Fruit fly (Drosophila melanogaster) whole organism, embryonic: ENCODE measurements around the gene Nxf3.
A peak's percentile ranks its signal among the peaks of the same experiment; 100 is the strongest.

ENCODE experiments used
- Antp ChIP-seq: fragments of 200-800 bp; sonication (Bioruptor generic); optimal IDR thresholded peaks from 3 replicates; lab custom pipeline; 2016; ENCODE audit warnings: missing biosample characterization, missing genetic modification characterization
- Asciz ChIP-seq: fragments of 200-800 bp; sonication (Bioruptor generic); optimal IDR thresholded peaks from 2 replicates; lab custom pipeline; 2017; ENCODE audit warnings: missing biosample characterization, mild to moderate bottlenecking, missing genetic modification characterization, missing genetic modification reagents
- Bteb2 ChIP-seq: fragments of 200-800 bp; sonication (Bioruptor generic); optimal IDR thresholded peaks from 2 replicates; lab custom pipeline; 2016; ENCODE audit warnings: missing biosample characterization, missing genetic modification characterization
- CG1024 ChIP-seq: fragments of 200-800 bp; sonication (Bioruptor generic); IDR thresholded peaks from 2 replicates; pipeline ENCODE4 v1.3.6; 2022; ENCODE audit warnings: missing biosample characterization, missing genetic modification characterization
- CG12942 ChIP-seq: fragments of 200-800 bp; sonication (Bioruptor generic); optimal IDR thresholded peaks from 3 replicates; lab custom pipeline; 2016; ENCODE audit warnings: missing biosample characterization, missing genetic modification characterization
- CG13624 ChIP-seq: fragments of 200-800 bp; sonication (Bioruptor generic); optimal IDR thresholded peaks from 2 replicates; lab custom pipeline; 2016; ENCODE audit warnings: missing biosample characterization, missing genetic modification characterization
- CG14667 ChIP-seq: fragments of 200-800 bp; sonication (Bioruptor generic); IDR thresholded peaks from 2 replicates; pipeline ENCODE4 v1.3.6; 2022; ENCODE audit warnings: missing biosample characterization, missing genetic modification characterization
- CG18262 ChIP-seq: fragments of 200-800 bp; optimal IDR thresholded peaks from 3 replicates; lab custom pipeline; 2019; ENCODE audit warnings: missing biosample characterization, mild to moderate bottlenecking, missing genetic modification characterization, moderate library complexity
- CG33213 ChIP-seq: fragments of 200-800 bp; sonication (Bioruptor generic); optimal IDR thresholded peaks from 3 replicates; lab custom pipeline; 2016; ENCODE audit warnings: missing biosample characterization, missing genetic modification characterization
- CG34224 ChIP-seq: fragments of 200-800 bp; sonication (Bioruptor generic); IDR thresholded peaks from 3 replicates; pipeline ENCODE4 v1.3.6; 2022; ENCODE audit warnings: missing biosample characterization, missing genetic modification characterization; ENCODE audit not compliant: partially characterized antibody
- CG4360 ChIP-seq: fragments of 200-800 bp; sonication (Bioruptor generic); IDR thresholded peaks from 2 replicates; pipeline ENCODE4 v1.3.6; 2022; ENCODE audit warnings: missing biosample characterization, missing genetic modification characterization
- CG7556 ChIP-seq: fragments of 200-800 bp; sonication (Bioruptor generic); optimal IDR thresholded peaks from 2 replicates; lab custom pipeline; 2017; ENCODE audit warnings: missing biosample characterization, mild to moderate bottlenecking, missing genetic modification characterization
- CG9215 ChIP-seq: fragments of 200-800 bp; sonication (Bioruptor generic); IDR thresholded peaks from 2 replicates; pipeline ENCODE4 v1.3.6; 2022; ENCODE audit warnings: missing biosample characterization, missing genetic modification characterization
- CG9932 ChIP-seq: fragments of 200-800 bp; sonication (Bioruptor generic); IDR thresholded peaks from 2 replicates; pipeline ENCODE4 v1.3.6; 2022; ENCODE audit warnings: missing biosample characterization, missing genetic modification characterization
- Dek ChIP-seq: fragments of 200-800 bp; sonication (Bioruptor generic); optimal IDR thresholded peaks from 3 replicates; lab custom pipeline; 2019; ENCODE audit warnings: missing biosample characterization, mild to moderate bottlenecking, missing genetic modification characterization, moderate library complexity
- Dref ChIP-seq: fragments of 200-800 bp; sonication (Bioruptor generic); IDR thresholded peaks from 2 replicates; pipeline ENCODE4 v1.3.6; 2022; ENCODE audit warnings: missing biosample characterization, missing genetic modification characterization
- Drgx ChIP-seq: fragments of 200-800 bp; sonication (Bioruptor generic); IDR thresholded peaks from 2 replicates; pipeline ENCODE4 v1.3.6; 2022; ENCODE audit warnings: missing biosample characterization, missing genetic modification characterization
- HLH4C ChIP-seq: fragments of 200-800 bp; sonication (Bioruptor generic); IDR thresholded peaks from 3 replicates; pipeline ENCODE4 v1.3.6; 2022; ENCODE audit warnings: missing biosample characterization, missing genetic modification characterization; ENCODE audit not compliant: partially characterized antibody
- Hr3 ChIP-seq: fragments of 200-800 bp; sonication (Bioruptor generic); optimal IDR thresholded peaks from 3 replicates; lab custom pipeline; 2016; ENCODE audit warnings: missing biosample characterization, missing genetic modification characterization
- MBD-R2 ChIP-seq: fragments of 200-800 bp; sonication (Bioruptor generic); IDR thresholded peaks from 2 replicates; pipeline ENCODE4 v1.3.6; 2022; ENCODE audit warnings: missing biosample characterization, missing genetic modification characterization
- NfI ChIP-seq: fragments of 200-800 bp; sonication (Bioruptor generic); optimal IDR thresholded peaks from 3 replicates; lab custom pipeline; 2018; ENCODE audit warnings: missing biosample characterization, mild to moderate bottlenecking, missing genetic modification characterization, moderate library complexity
- Opbp ChIP-seq: fragments of 200-800 bp; sonication (Bioruptor generic); IDR thresholded peaks from 3 replicates; pipeline ENCODE4 v1.3.6; 2022; ENCODE audit warnings: missing biosample characterization, missing genetic modification characterization; ENCODE audit not compliant: partially characterized antibody
- Pdp1 ChIP-seq, 2 experiments: fragments of 200-800 bp; sonication (Bioruptor generic); optimal IDR thresholded peaks; 3 replicates each; lab custom pipeline; 2016; ENCODE audit warnings: missing biosample characterization in 2 of 2, missing genetic modification characterization in 2 of 2, mild to moderate bottlenecking in 1 of 2, moderate library complexity in 1 of 2
- Rfx ChIP-seq: fragments of 200-800 bp; sonication (Bioruptor generic); IDR thresholded peaks from 2 replicates; pipeline ENCODE4 v1.3.6; 2022; ENCODE audit warnings: missing biosample characterization, missing genetic modification characterization
- Rx ChIP-seq: fragments of 200-800 bp; sonication (Bioruptor generic); IDR thresholded peaks from 2 replicates; pipeline ENCODE4 v1.3.6; 2022; ENCODE audit warnings: missing biosample characterization, missing genetic modification characterization
- Spps ChIP-seq: fragments of 200-800 bp; sonication (Bioruptor generic); optimal IDR thresholded peaks from 2 replicates; lab custom pipeline; 2018; ENCODE audit warnings: missing biosample characterization, mild to moderate bottlenecking, missing genetic modification characterization
- Sry-β ChIP-seq: fragments of 200-800 bp; sonication (Bioruptor generic); optimal IDR thresholded peaks from 2 replicates; lab custom pipeline; 2018; ENCODE audit warnings: missing biosample characterization, mild to moderate bottlenecking, missing genetic modification characterization, moderate library complexity
- Sry-δ ChIP-seq: fragments of 200-800 bp; sonication (Bioruptor generic); optimal IDR thresholded peaks from 2 replicates; lab custom pipeline; 2016; ENCODE audit warnings: missing biosample characterization, missing genetic modification characterization
- Usf ChIP-seq: fragments of 200-800 bp; sonication (Bioruptor generic); optimal IDR thresholded peaks from 2 replicates; lab custom pipeline; 2017; ENCODE audit warnings: missing genotype, missing biosample characterization, missing genetic modification characterization
- Xbp1 ChIP-seq: fragments of 200-800 bp; sonication (Bioruptor generic); optimal IDR thresholded peaks from 3 replicates; lab custom pipeline; 2016; ENCODE audit warnings: missing biosample characterization, mild to moderate bottlenecking, missing genetic modification characterization
- ac ChIP-seq: fragments of 200-800 bp; sonication (Bioruptor generic); optimal IDR thresholded peaks from 3 replicates; lab custom pipeline; 2017; ENCODE audit warnings: missing biosample characterization, mild to moderate bottlenecking, missing genetic modification characterization
- ato ChIP-seq: fragments of 200-800 bp; sonication (Bioruptor generic); IDR thresholded peaks from 2 replicates; pipeline ENCODE4 v1.3.6; 2022; ENCODE audit warnings: missing biosample characterization, missing genetic modification characterization; ENCODE audit not compliant: partially characterized antibody
- bab2 ChIP-seq: fragments of 200-800 bp; sonication (Bioruptor generic); optimal IDR thresholded peaks from 2 replicates; lab custom pipeline; 2016; ENCODE audit warnings: missing biosample characterization, missing genetic modification characterization
- chinmo ChIP-seq: fragments of 200-800 bp; sonication (Bioruptor generic); IDR thresholded peaks from 4 replicates; pipeline ENCODE4 v1.3.6; 2022; ENCODE audit warnings: missing biosample characterization, missing genetic modification characterization; ENCODE audit not compliant: partially characterized antibody
- disco-r ChIP-seq: fragments of 200-800 bp; sonication (Bioruptor generic); optimal IDR thresholded peaks from 2 replicates; lab custom pipeline; 2016; ENCODE audit warnings: missing biosample characterization, missing genetic modification characterization
- dmrt11E ChIP-seq: fragments of 200-800 bp; sonication (Bioruptor generic); optimal IDR thresholded peaks from 3 replicates; lab custom pipeline; 2018; ENCODE audit warnings: missing biosample characterization, mild to moderate bottlenecking, missing genetic modification characterization, moderate library complexity
- eyg ChIP-seq: fragments of 200-800 bp; sonication (Bioruptor generic); optimal IDR thresholded peaks from 3 replicates; lab custom pipeline; 2016; ENCODE audit warnings: missing biosample characterization, missing genetic modification characterization
- hbn ChIP-seq: fragments of 200-800 bp; sonication (Bioruptor generic); IDR thresholded peaks from 2 replicates; pipeline ENCODE4 v1.3.6; 2022; ENCODE audit warnings: missing biosample characterization, missing genetic modification characterization; ENCODE audit not compliant: partially characterized antibody
- ken ChIP-seq: fragments of 200-800 bp; sonication (Bioruptor generic); IDR thresholded peaks from 3 replicates; pipeline ENCODE4 v1.3.6; 2022; ENCODE audit warnings: missing biosample characterization, missing genetic modification characterization
- lola ChIP-seq, 3 experiments: fragments of >200 bp in 2 of 3; fragments of 200-800 bp in 1 of 3; sonication (Bioruptor generic) in 1 of 3; optimal IDR thresholded peaks; 2 replicates each; lab custom pipeline; 2017 to 2019; ENCODE audit warnings: missing biosample characterization in 3 of 3, missing genetic modification characterization in 3 of 3, mild to moderate bottlenecking in 1 of 3, moderate library complexity in 1 of 3
- phol ChIP-seq: fragments of 200-800 bp; sonication (Bioruptor generic); optimal IDR thresholded peaks from 3 replicates; lab custom pipeline; 2018; ENCODE audit warnings: missing biosample characterization, mild to moderate bottlenecking, missing genetic modification characterization, moderate library complexity
- pum ChIP-seq: fragments of 200-800 bp; sonication (Bioruptor generic); optimal IDR thresholded peaks from 2 replicates; lab custom pipeline; 2016; ENCODE audit warnings: missing biosample characterization, missing genetic modification characterization
- pzg ChIP-seq: fragments of 200-800 bp; sonication (Bioruptor generic); optimal IDR thresholded peaks from 3 replicates; lab custom pipeline; 2018; ENCODE audit warnings: missing biosample characterization, mild to moderate bottlenecking, missing genetic modification characterization, moderate library complexity
- row ChIP-seq: fragments of 200-800 bp; sonication (Bioruptor generic); IDR thresholded peaks from 3 replicates; pipeline ENCODE4 v1.3.6; 2022; ENCODE audit warnings: missing biosample characterization, missing genetic modification characterization
- sens ChIP-seq: fragments of 200-800 bp; sonication (Bioruptor generic); peaks from one replicate; lab custom pipeline; 2016; ENCODE audit warnings: missing biosample characterization, missing genetic modification characterization
- sima ChIP-seq: fragments of 200-800 bp; sonication (Bioruptor generic); optimal IDR thresholded peaks from 2 replicates; lab custom pipeline; 2016; ENCODE audit warnings: missing biosample characterization, missing genetic modification characterization
- tin ChIP-seq: fragments of 200-800 bp; sonication (Bioruptor generic); optimal IDR thresholded peaks from 3 replicates; lab custom pipeline; 2016; ENCODE audit warnings: missing biosample characterization, missing genetic modification characterization
- zfh1 ChIP-seq: fragments of 200-800 bp; sonication (Bioruptor generic); IDR thresholded peaks from 3 replicates; pipeline ENCODE4 v1.3.6; 2022; ENCODE audit warnings: missing biosample characterization, missing genetic modification characterization

Gene Nxf3

dm6 chr3L:13964635-13965501 is at the start of gene Nxf3, which contains the start of the genes Meics and ssp2 (continued):
- 0 out of 4 replicates have a peak, but pooled peaks have one; percentile 2 for TF ChIP-seq chinmo
- no peak for TF ChIP-seq Bteb2 (GFP tag; lab: Kevin White, UChicago)
- TF ChIP-seq row: peak; percentile 81
- peak; percentile 60 for TF ChIP-seq pzg (GFP tag; lab: Kevin White, UChicago)
- peak in 1 of 3 experiments; percentile 63 for TF ChIP-seq lola (GFP tag; optimal IDR thresholded peaks at IDR 0.05; lab: Kevin White, UChicago)
- TF ChIP-seq Asciz (GFP tag; lab: Kevin White, UChicago): no peak
- peak; percentile 25; the same call in 1 of the 3 replicates for TF ChIP-seq zfh1 (GFP tag; lab: Robert Waterston, UW)
- peak; percentile 77 for TF ChIP-seq sens (GFP tag; lab: Kevin White, UChicago)
- peak in 1 of 2 experiments; percentile 7 for TF ChIP-seq Pdp1 (GFP tag; optimal IDR thresholded peaks at IDR 0.05; lab: Kevin White, UChicago)
- peak; percentile 87 for TF ChIP-seq Sry-δ (GFP tag; lab: Kevin White, UChicago)
- peak; percentile 49 for TF ChIP-seq Xbp1 (GFP tag; lab: Kevin White, UChicago)
- 0 out of 2 replicates have a peak, but pooled peaks have one; percentile 55 for TF ChIP-seq hbn (GFP tag; lab: Robert Waterston, UW)
- TF ChIP-seq ken (GFP tag; lab: Robert Waterston, UW): peak; percentile 60; the same call in 2 of the 3 replicates
- peak; percentile 26 for TF ChIP-seq Dek
- TF ChIP-seq ato: peak; percentile 68
- no peak for TF ChIP-seq CG1024 (GFP tag; lab: Robert Waterston, UW)
- TF ChIP-seq CG14667 (GFP tag; lab: Robert Waterston, UW): 0 out of 2 replicates have a peak, but pooled peaks have one; percentile 11
- peak; percentile 7 for TF ChIP-seq CG7556
- TF ChIP-seq eyg (GFP tag; lab: Kevin White, UChicago): no peak
- TF ChIP-seq CG34224: peak; percentile 41; the same call in 1 of the 3 replicates
- TF ChIP-seq Drgx (GFP tag; lab: Robert Waterston, UW): no peak
- peak; percentile 60 for TF ChIP-seq Hr3 (GFP tag; lab: Kevin White, UChicago)
- peak; percentile 74 for TF ChIP-seq CG9932 (GFP tag; lab: Robert Waterston, UW)
- peak; percentile 79 for TF ChIP-seq MBD-R2 (GFP tag; lab: Robert Waterston, UW)
- peak; percentile 27 for TF ChIP-seq pum
- TF ChIP-seq Rx (GFP tag; lab: Robert Waterston, UW): peak; percentile 3; the same call in 1 of the 2 replicates
- TF ChIP-seq CG9215: peak; percentile 43; the same call in 1 of the 2 replicates
- TF ChIP-seq Opbp (GFP tag; lab: Robert Waterston, UW): peak; percentile 85
- TF ChIP-seq bab2 (GFP tag; lab: Kevin White, UChicago): peak; percentile 6
- TF ChIP-seq dmrt11E (tag; lab: Kevin White, UChicago): peak; percentile 23
- TF ChIP-seq CG13624 (GFP tag; lab: Kevin White, UChicago): no peak
- peak; percentile 14 for TF ChIP-seq CG12942 (GFP tag; lab: Kevin White, UChicago)
- no peak for TF ChIP-seq disco-r
- peak; percentile 65 for TF ChIP-seq Dref (GFP tag; lab: Robert Waterston, UW)
- TF ChIP-seq CG33213 (GFP tag; lab: Kevin White, UChicago): peak; percentile 3
- peak; percentile 8 for TF ChIP-seq Spps (tag; lab: Kevin White, UChicago)
- peak; percentile 59 for TF ChIP-seq phol (tag; lab: Kevin White, UChicago)
- peak; percentile 92 for TF ChIP-seq CG4360
- peak; percentile 32 for TF ChIP-seq Antp (GFP tag; lab: Kevin White, UChicago)
- peak; percentile 79 for TF ChIP-seq Sry-β (GFP tag; lab: Kevin White, UChicago)
- TF ChIP-seq ac (GFP tag; lab: Kevin White, UChicago): peak; percentile 18
- TF ChIP-seq Usf (GFP tag; lab: Kevin White, UChicago): no peak
- peak; percentile 38 for TF ChIP-seq tin (GFP tag; lab: Kevin White, UChicago)
- TF ChIP-seq HLH4C (GFP tag; lab: Robert Waterston, UW): peak; percentile 47; the same call in 1 of the 3 replicates
- peak; percentile 71 for TF ChIP-seq Rfx
- TF ChIP-seq sima (GFP tag; lab: Kevin White, UChicago): no peak
- peak; percentile 5 for TF ChIP-seq NfI
- TF ChIP-seq CG18262 (tag; lab: Kevin White, UChicago): peak; percentile 50
